Worm (Caenorhabditis elegans): ENCODE measurements around the gene far-2.

far-2 gene

ce11 chrIII:9130588-9130987 is 49.0 kb downstream of the far-2 start, which contains the start of gene ZK512.10:
ZK512.10 (plus strand) TSS chrIII:9130888.
- no peak for TF ChIP-seq ama-1 (optimal IDR thresholded peaks at IDR 0.05)
- TF ChIP-seq ceh-82 (tag; optimal IDR thresholded peaks at IDR 0.05), result no peak
- TF ChIP-seq fos-1 (tag; optimal IDR thresholded peaks at IDR 0.05), result no peak
- no peak for TF ChIP-seq nhr-11 (tag; optimal IDR thresholded peaks at IDR 0.05)
- TF ChIP-seq Y55F3AM.14 (GFP tag; optimal IDR thresholded peaks at IDR 0.05), result no peak
- TF ChIP-seq nhr-25 (tag; optimal IDR thresholded peaks at IDR 0.05), result no peak

All from whole organism, L2 larva.